Worm (Caenorhabditis elegans): ENCODE data around the gene srg-42.
A peak's percentile ranks its signal among the peaks of the same experiment; 100 is the strongest.

srg-42 gene

DNA sequence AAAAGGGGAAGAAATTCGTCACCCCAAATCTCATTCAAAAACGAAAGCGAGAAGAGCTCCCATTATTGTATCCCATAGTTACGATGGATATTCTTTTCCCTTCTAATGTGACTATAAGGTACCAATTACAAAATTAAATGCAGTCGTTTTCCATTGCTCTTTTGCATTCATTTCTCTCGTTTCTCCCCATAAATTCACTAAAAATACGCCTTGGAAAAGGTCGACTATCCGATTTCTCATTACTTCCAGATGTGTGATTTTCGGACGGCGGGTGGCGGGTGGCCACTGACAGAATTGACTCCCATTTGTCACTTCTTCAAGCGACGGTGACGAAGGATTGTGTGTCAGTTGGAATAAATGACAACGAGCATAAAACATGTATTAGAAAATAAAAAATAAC is 24.3 kb downstream of the srg-42 start:
- TF ChIP-seq Y48G9A.11 (GFP tag; IDR thresholded peaks at IDR 0.05), result no peak
- TF ChIP-seq cey-2 (tag; optimal IDR thresholded peaks at IDR 0.05; ENCODE audit: borderline replicate concordance, insufficient read depth), result no peak
- no peak for TF ChIP-seq ceh-28 (tag; optimal IDR thresholded peaks at IDR 0.05)
- no peak for TF ChIP-seq attf-4 (tag; optimal IDR thresholded peaks at IDR 0.05)
- TF ChIP-seq lsy-2 (tag; optimal IDR thresholded peaks at IDR 0.05), result no peak
- no peak for TF ChIP-seq unc-130 (GFP tag; optimal IDR thresholded peaks at IDR 0.05)
- no peak for TF ChIP-seq aly-2 (tag; optimal IDR thresholded peaks at IDR 0.05)
- TF ChIP-seq mep-1 (tag; optimal IDR thresholded peaks at IDR 0.05), result no peak
- TF ChIP-seq dpl-1 (GFP tag; optimal IDR thresholded peaks at IDR 0.05), result no peak
- no peak for TF ChIP-seq pqm-1 (tag; optimal IDR thresholded peaks at IDR 0.05)
- no peak for TF ChIP-seq nhr-111 (GFP tag; optimal IDR thresholded peaks at IDR 0.05)

DNA sequence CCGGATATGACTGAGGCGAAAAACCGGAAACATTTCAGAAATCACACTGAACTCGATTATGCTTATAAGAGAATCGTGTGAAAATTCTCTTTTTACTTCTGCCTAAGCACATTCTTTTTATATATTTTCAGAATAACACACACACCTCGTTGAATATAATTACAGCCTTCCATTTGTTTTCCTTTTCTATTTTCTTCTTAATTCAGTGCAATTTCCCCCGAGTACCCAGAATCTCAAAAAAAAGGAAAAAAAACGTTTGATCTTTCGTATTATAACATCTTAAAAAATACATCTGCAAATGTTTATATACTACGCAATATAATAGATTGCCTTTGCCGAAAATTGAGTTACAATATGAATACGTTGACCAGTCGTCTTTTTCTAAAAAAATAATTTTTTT is 26.0 kb downstream of the srg-42 start:
- TF ChIP-seq aha-1 (tag), result peak; percentile 70
- TF ChIP-seq ceh-32 (tag; optimal IDR thresholded peaks at IDR 0.05; ENCODE audit: poor library complexity), result no peak

DNA sequence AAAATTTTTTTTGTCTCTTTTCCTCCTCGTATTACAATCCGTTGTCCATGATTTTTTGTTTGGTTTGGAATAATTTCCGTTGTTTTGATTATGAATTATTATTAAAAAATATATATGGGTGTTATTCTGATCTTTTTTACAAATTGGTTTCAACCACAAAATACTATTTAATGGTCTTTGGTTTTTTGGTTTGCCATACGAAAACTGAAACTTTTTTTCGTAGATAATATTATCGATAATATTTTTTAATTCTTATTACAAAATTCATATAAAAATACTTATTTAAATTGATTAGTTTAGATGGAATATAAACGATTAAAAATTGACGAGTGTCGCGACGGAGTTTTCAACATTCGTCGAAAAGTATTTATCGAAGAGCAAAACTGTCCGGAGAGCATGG is 30.6 kb downstream of the srg-42 start, which contains the start of gene jmjd-5:
Gene jmjd-5, plus strand, starts transcription at position 301 of the 400 bp plus-strand sequence.
- TF ChIP-seq fos-1 (tag; optimal IDR thresholded peaks at IDR 0.05), result no peak
- TF ChIP-seq nhr-28 (tag; optimal IDR thresholded peaks at IDR 0.05), result no peak
- no peak for TF ChIP-seq saeg-2 (GFP tag; IDR thresholded peaks at IDR 0.05)
- TF ChIP-seq snpc-1.2 (GFP tag; IDR thresholded peaks at IDR 0.05), result no peak
- no peak for TF ChIP-seq tag-97 (GFP tag; IDR thresholded peaks at IDR 0.05)
- no peak for TF ChIP-seq egl-27 (tag; optimal IDR thresholded peaks at IDR 0.05)
- no peak for TF ChIP-seq egl-43 (GFP tag; IDR thresholded peaks at IDR 0.05)
- TF ChIP-seq T20F7.1 (GFP tag; optimal IDR thresholded peaks at IDR 0.05), result no peak
- TF ChIP-seq ceh-82 (tag; optimal IDR thresholded peaks at IDR 0.05), result no peak
- no peak for TF ChIP-seq nhr-10 (tag; optimal IDR thresholded peaks at IDR 0.05)
- no peak for TF ChIP-seq T26A8.4 (GFP tag; IDR thresholded peaks at IDR 0.05)
- no peak for TF ChIP-seq nhr-25 (tag; optimal IDR thresholded peaks at IDR 0.05; ENCODE audit: borderline replicate concordance, insufficient read depth)
- no peak for TF ChIP-seq ZK546.5 (tag; optimal IDR thresholded peaks at IDR 0.05)
- TF ChIP-seq php-3 (GFP tag; IDR thresholded peaks at IDR 0.05), result no peak
- TF ChIP-seq F10B5.3 (tag; optimal IDR thresholded peaks at IDR 0.05), result no peak

DNA sequence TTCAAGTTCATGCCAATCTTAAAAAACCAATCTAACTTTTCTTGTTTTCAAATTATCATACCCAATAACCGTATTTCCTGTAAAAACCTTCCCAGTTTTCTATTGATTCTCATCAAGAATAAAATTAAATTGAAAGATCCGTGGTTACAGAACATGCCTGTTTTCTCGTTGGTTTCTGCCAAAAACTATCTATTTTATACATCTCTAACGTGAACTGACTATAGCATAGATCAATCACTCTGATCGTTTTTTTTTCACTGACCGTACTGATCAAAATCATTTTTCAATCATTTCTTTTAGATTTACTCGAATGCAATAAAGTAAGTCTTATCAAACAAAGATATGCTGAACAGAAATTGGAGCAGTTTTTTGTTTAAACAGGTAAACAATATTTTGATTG is 32.9 kb downstream of the srg-42 start, which contains the start of gene C06H2.2:
Gene C06H2.2, plus strand, starts transcription at position 301 of the 400 bp plus-strand sequence.
- TF ChIP-seq nhr-48 (tag; optimal IDR thresholded peaks at IDR 0.05) (no peak), T20F7.1 (GFP tag; optimal IDR thresholded peaks at IDR 0.05) (peak; percentile 48)

DNA sequence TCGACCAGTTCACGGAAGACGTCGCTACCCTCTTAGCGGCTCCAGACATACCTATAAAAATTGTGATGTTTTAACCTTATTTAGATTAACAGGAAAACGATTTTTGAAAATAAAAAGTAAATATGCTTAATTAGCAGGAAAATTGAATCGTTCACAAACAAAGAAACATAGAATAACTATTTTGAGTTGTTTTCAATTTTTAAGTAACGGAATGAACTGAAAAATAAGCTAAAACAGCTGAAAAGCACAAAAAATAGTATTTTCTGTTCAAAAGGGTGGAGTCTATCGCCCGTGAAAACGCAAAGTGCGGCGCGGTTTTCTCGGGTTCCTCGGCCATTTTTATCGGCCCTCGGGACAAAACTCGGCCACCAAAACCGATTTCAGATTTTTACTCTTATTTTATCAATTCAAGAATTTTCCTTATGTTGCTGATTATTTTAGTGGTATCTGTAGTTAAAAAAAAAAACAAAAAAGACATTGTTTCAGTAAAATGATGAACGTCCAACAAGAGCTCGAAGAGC is 34.0 kb downstream of the srg-42 start, which contains the start of the genes atp-5 and lmtr-3:
Gene atp-5, minus strand, starts transcription at position 51 of the 521 bp plus-strand sequence.
Gene lmtr-3, plus strand, starts transcription at position 370 of the 521 bp plus-strand sequence.
- TF ChIP-seq madf-9 (GFP tag; conservative IDR thresholded peaks at IDR 0.05), result no peak; the same call in 1 of the 2 replicates
- TF ChIP-seq spr-3 (GFP tag; optimal IDR thresholded peaks at IDR 0.05), result no peak
- TF ChIP-seq nhr-48 (tag; optimal IDR thresholded peaks at IDR 0.05), result peak; percentile 50
- TF ChIP-seq duxl-1 (tag; optimal IDR thresholded peaks at IDR 0.05; ENCODE audit: poor library complexity), result peak; percentile 31
- peak; percentile 16 for TF ChIP-seq aha-1 (tag)
- no peak for TF ChIP-seq cey-2 (tag; optimal IDR thresholded peaks at IDR 0.05; ENCODE audit: borderline replicate concordance, insufficient read depth)
- TF ChIP-seq ctbp-1 (GFP tag; IDR thresholded peaks at IDR 0.05), result peak; percentile 20; the same call in 1 of the 2 replicates
- TF ChIP-seq ceh-20 (GFP tag; IDR thresholded peaks at IDR 0.05), result no peak
- peak; percentile 96 for TF ChIP-seq unc-130 (GFP tag; optimal IDR thresholded peaks at IDR 0.05)
- TF ChIP-seq lin-1 (GFP tag; IDR thresholded peaks at IDR 0.05), result no peak
- TF ChIP-seq lin-39 (tag; optimal IDR thresholded peaks at IDR 0.05), result no peak
- no peak for TF ChIP-seq daf-12 (tag; optimal IDR thresholded peaks at IDR 0.05)
- TF ChIP-seq nhr-77 (tag; optimal IDR thresholded peaks at IDR 0.05), result peak; percentile 8
- TF ChIP-seq mes-2 (tag; optimal IDR thresholded peaks at IDR 0.05; ENCODE audit: poor library complexity, severe bottlenecking), result peak; percentile 99
- 0 out of 2 replicates have a peak, but pooled peaks have one; percentile 14 for TF ChIP-seq pha-4 (GFP tag; IDR thresholded peaks at IDR 0.05)
- no peak for TF ChIP-seq pha-4 (tag; optimal IDR thresholded peaks at IDR 0.05)
- TF ChIP-seq nhr-102 (tag; optimal IDR thresholded peaks at IDR 0.05), result no peak
- TF ChIP-seq rbr-2 (tag; optimal IDR thresholded peaks at IDR 0.05), result peak; percentile 57
- 0 out of 2 replicates have a peak, but pooled peaks have one; percentile 23 for TF ChIP-seq tag-97 (GFP tag; IDR thresholded peaks at IDR 0.05)
- TF ChIP-seq nhr-42 (GFP tag; IDR thresholded peaks at IDR 0.05), result peak; percentile 62; the same call in 1 of the 2 replicates
